Worm (Caenorhabditis elegans): ENCODE measurements around the gene K04C2.3.

The K04C2.3 gene

DNA sequence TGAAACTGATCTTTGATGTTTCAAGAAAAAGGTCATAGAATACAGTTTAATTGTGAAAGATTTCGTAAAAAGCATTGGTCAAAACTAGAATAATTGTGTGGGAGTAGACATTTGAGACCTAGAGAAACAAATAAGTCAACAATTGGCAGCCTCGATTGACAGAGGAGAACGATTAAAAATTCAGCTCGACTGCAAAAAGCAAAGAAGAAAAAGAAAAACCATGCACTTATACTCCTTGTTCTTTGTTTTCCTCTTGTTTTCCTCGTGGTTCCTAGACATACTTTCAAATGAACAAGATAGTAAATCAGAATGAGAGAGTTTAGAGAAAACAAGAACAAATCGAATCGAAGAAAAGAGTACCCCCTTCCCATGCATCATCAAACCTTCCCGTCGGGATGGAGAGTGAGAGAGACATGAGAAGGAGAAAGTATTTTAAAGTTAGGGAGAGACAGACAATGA lies 15.5 kb upstream of the K04C2.3 start (continued):
- TF ChIP-seq egl-43 (GFP tag; IDR thresholded peaks at IDR 0.05) (no peak), ceh-20 (GFP tag; IDR thresholded peaks at IDR 0.05) (no peak), nhr-77 (tag; optimal IDR thresholded peaks at IDR 0.05) (peak; percentile 71), tag-97 (GFP tag; IDR thresholded peaks at IDR 0.05) (no peak), spr-3 (GFP tag; optimal IDR thresholded peaks at IDR 0.05) (no peak), pha-4 (GFP tag; IDR thresholded peaks at IDR 0.05) (no peak), pha-4 (tag; optimal IDR thresholded peaks at IDR 0.05) (peak; percentile 80), tra-1 (GFP tag; IDR thresholded peaks at IDR 0.05) (0 out of 2 replicates have a peak, but pooled peaks have one; percentile 15), lsy-2 (tag; optimal IDR thresholded peaks at IDR 0.05) (peak; percentile 5 to 30), fos-1 (tag; optimal IDR thresholded peaks at IDR 0.05) (no peak), zip-2 (tag; optimal IDR thresholded peaks at IDR 0.05) (peak; percentile 82), rbr-2 (tag; optimal IDR thresholded peaks at IDR 0.05) (no peak), nhr-28 (tag; optimal IDR thresholded peaks at IDR 0.05) (peak; percentile 71), Y75B8A.6 (GFP tag; IDR thresholded peaks at IDR 0.05) (no peak), daf-16 (GFP tag; optimal IDR thresholded peaks at IDR 0.05) (peak in 1 of 2 experiments; percentile 44), daf-16 (tag; optimal IDR thresholded peaks at IDR 0.05) (peak; percentile 86), mxl-3 (GFP tag; optimal IDR thresholded peaks at IDR 0.05) (peak; percentile 10), vab-7 (GFP tag; IDR thresholded peaks at IDR 0.05) (no peak), unc-130 (GFP tag; optimal IDR thresholded peaks at IDR 0.05) (no peak), T20F7.1 (GFP tag; optimal IDR thresholded peaks at IDR 0.05) (peak; percentile 52), lin-38 (GFP tag; IDR thresholded peaks at IDR 0.05) (peak; percentile 23; the same call in 1 of the 2 replicates), ama-1 (optimal IDR thresholded peaks at IDR 0.05) (no peak), F49E8.2 (tag; optimal IDR thresholded peaks at IDR 0.05; ENCODE audit: borderline replicate concordance) (no peak), Y105C5A.15 (GFP tag; IDR thresholded peaks at IDR 0.05) (no peak), R02D3.7 (tag; optimal IDR thresholded peaks at IDR 0.05) (no peak), ceh-28 (tag; optimal IDR thresholded peaks at IDR 0.05) (no peak), ces-1 (GFP tag; optimal IDR thresholded peaks at IDR 0.05) (no peak), nhr-48 (tag; optimal IDR thresholded peaks at IDR 0.05) (peak; percentile 70), Y48G9A.11 (GFP tag; IDR thresholded peaks at IDR 0.05) (no peak), madf-9 (GFP tag; conservative IDR thresholded peaks at IDR 0.05) (no peak), hif-1 (tag; optimal IDR thresholded peaks at IDR 0.05) (peak in 1 of 2 experiments; percentile 7), fkh-10 (GFP tag; optimal IDR thresholded peaks at IDR 0.05) (no peak), dve-1 (tag; optimal IDR thresholded peaks at IDR 0.05; ENCODE audit: insufficient read depth) (peak; percentile 77)

DNA sequence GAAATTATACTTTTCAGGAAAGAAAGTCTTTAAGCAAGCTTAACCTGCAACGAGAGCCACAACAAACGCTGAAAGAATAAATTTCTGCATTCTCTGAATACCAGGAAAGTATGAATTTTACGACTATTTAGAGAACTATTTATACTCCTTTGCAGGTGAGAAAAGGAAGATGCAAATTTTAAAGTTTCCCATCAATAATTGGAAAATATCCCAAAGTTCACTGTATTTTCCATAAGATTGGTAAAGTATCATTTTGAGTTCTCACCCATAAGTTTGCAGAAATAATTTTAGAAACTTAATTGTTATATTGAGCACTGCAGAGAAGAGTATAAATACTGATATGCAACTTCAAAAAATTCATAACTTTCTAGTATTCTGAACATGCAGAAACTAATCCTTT lies 13.4 kb upstream of the K04C2.3 start, which contains the start of gene clec-158:
Gene clec-158, minus strand, starts transcription at position 101 of the 400 bp plus-strand sequence.
- TF ChIP-seq lin-13 (GFP tag; optimal IDR thresholded peaks at IDR 0.05): no peak
- TF ChIP-seq sdz-12 (GFP tag; optimal IDR thresholded peaks at IDR 0.05): no peak
- no peak for TF ChIP-seq set-16 (GFP tag; IDR thresholded peaks at IDR 0.05)
- no peak for TF ChIP-seq T20F7.1 (GFP tag; optimal IDR thresholded peaks at IDR 0.05)
- no peak for TF ChIP-seq nhr-41 (GFP tag; IDR thresholded peaks at IDR 0.05)
- no peak for TF ChIP-seq zip-2 (tag; optimal IDR thresholded peaks at IDR 0.05)
- no peak for TF ChIP-seq snpc-4 (tag; optimal IDR thresholded peaks at IDR 0.05)
- TF ChIP-seq unc-39 (tag; optimal IDR thresholded peaks at IDR 0.05): no peak
- no peak for TF ChIP-seq ctbp-1 (GFP tag; IDR thresholded peaks at IDR 0.05)
- TF ChIP-seq daf-16 (GFP tag; optimal IDR thresholded peaks at IDR 0.05): no peak
- TF ChIP-seq daf-16 (tag; optimal IDR thresholded peaks at IDR 0.05): no peak
- TF ChIP-seq lin-39 (tag; optimal IDR thresholded peaks at IDR 0.05): no peak
- TF ChIP-seq nhr-76 (tag; optimal IDR thresholded peaks at IDR 0.05): no peak
- no peak for TF ChIP-seq fos-1 (tag; optimal IDR thresholded peaks at IDR 0.05)
- TF ChIP-seq mdl-1 (tag; optimal IDR thresholded peaks at IDR 0.05): no peak
